Fruit fly (Drosophila melanogaster): ENCODE results near the gene CG34238.

CG34238 gene

dm6 chr3L:10628384-10628783 is 2.1 kb downstream of the CG34238 start, which contains the start of gene CG14151:
Gene CG14151, minus strand, starts transcription at chr3L:10628484.
- TF ChIP-seq pan (optimal IDR thresholded peaks at IDR 0.05) (no peak), dsf (GFP tag; optimal IDR thresholded peaks at IDR 0.05; ENCODE audit: borderline replicate concordance) (no peak), HLH106 (tag; optimal IDR thresholded peaks at IDR 0.05) (no peak), Jra (GFP tag; optimal IDR thresholded peaks at IDR 0.05) (no peak), foxo (GFP tag; optimal IDR thresholded peaks at IDR 0.05) (no peak), dl (GFP tag; optimal IDR thresholded peaks at IDR 0.05; ENCODE audit: insufficient read depth in 1 of 2, partially characterized antibody in 2 of 2) (no peak), Hnf4 (GFP tag; optimal IDR thresholded peaks at IDR 0.05) (no peak), brk (GFP tag; optimal IDR thresholded peaks at IDR 0.05) (no peak), Dfd (GFP tag; optimal IDR thresholded peaks at IDR 0.05) (no peak), h (GFP tag; optimal IDR thresholded peaks at IDR 0.05) (no peak), usp (GFP tag; optimal IDR thresholded peaks at IDR 0.05) (no peak)

dm6 chr3L:10629969-10630368 is 3.7 kb downstream of the CG34238 start, which contains the start of gene CG42536:
Gene CG42536, minus strand, starts transcription at chr3L:10630069.
- TF ChIP-seq OdsH (GFP tag; optimal IDR thresholded peaks at IDR 0.05) (no peak), jim (GFP tag; optimal IDR thresholded peaks at IDR 0.05) (no peak), N (GFP tag; optimal IDR thresholded peaks at IDR 0.05) (no peak), Hr78 (GFP tag; optimal IDR thresholded peaks at IDR 0.05) (no peak), Hr83 (GFP tag; optimal IDR thresholded peaks at IDR 0.05; ENCODE audit: poor library complexity, severe bottlenecking) (no peak), dmrt93B (GFP tag; optimal IDR thresholded peaks at IDR 0.05) (no peak), sage (GFP tag; optimal IDR thresholded peaks at IDR 0.05) (no peak)

- TF ChIP-seq Myc (optimal IDR thresholded peaks at IDR 0.05) (peak; percentile 62), Hr78 (GFP tag; optimal IDR thresholded peaks at IDR 0.05) (no peak), sage (GFP tag; optimal IDR thresholded peaks at IDR 0.05) (no peak), OdsH (GFP tag; optimal IDR thresholded peaks at IDR 0.05) (no peak), foxo (GFP tag; optimal IDR thresholded peaks at IDR 0.05) (peak in 1 of 2 experiments; percentile 5), pan (optimal IDR thresholded peaks at IDR 0.05) (no peak)
Measured at dm6 chr3L:10630885-10631359, 4.6 kb downstream of the CG34238 start, which contains the start of the genes CG42535, CG34001 and hay. Gene CG42535, minus strand, starts transcription at chr3L:10630935. Gene CG34001, plus strand, starts transcription at chr3L:10631079. Gene hay, plus strand, starts transcription at chr3L:10631079.

dm6 chr3L:10637819-10638218 is 11.5 kb downstream of the CG34238 start, which contains the start of gene Cnep1r2:
Gene Cnep1r2, plus strand, starts transcription at chr3L:10638146.
- TF ChIP-seq jim (GFP tag; optimal IDR thresholded peaks at IDR 0.05) = no peak
- TF ChIP-seq fru (GFP tag; optimal IDR thresholded peaks at IDR 0.05) = peak; percentile 88
- TF ChIP-seq brk (GFP tag; optimal IDR thresholded peaks at IDR 0.05) = no peak
- peak; percentile 29 for TF ChIP-seq CG32264 (GFP tag; optimal IDR thresholded peaks at IDR 0.05)
- no peak for TF ChIP-seq Vsx2 (GFP tag; optimal IDR thresholded peaks at IDR 0.05; ENCODE audit: partially characterized antibody)
- TF ChIP-seq rgr (GFP tag; optimal IDR thresholded peaks at IDR 0.05) = peak; percentile 93
- TF ChIP-seq Hnf4 (GFP tag; optimal IDR thresholded peaks at IDR 0.05) = peak; percentile 83
- TF ChIP-seq HLH106 (tag; optimal IDR thresholded peaks at IDR 0.05) = peak; percentile 99
- TF ChIP-seq Abd-B (GFP tag; optimal IDR thresholded peaks at IDR 0.05) = no peak
- peak; percentile 88 for TF ChIP-seq OdsH (GFP tag; optimal IDR thresholded peaks at IDR 0.05)
- peak; percentile 69 for TF ChIP-seq Rel (GFP tag; optimal IDR thresholded peaks at IDR 0.05)
- TF ChIP-seq Rel (tag; optimal IDR thresholded peaks at IDR 0.05) = peak; percentile 89
- no peak for TF ChIP-seq Dfd (GFP tag; optimal IDR thresholded peaks at IDR 0.05)
- no peak for TF ChIP-seq lola (GFP tag; optimal IDR thresholded peaks at IDR 0.05)
- TF ChIP-seq dsf (GFP tag; optimal IDR thresholded peaks at IDR 0.05; ENCODE audit: borderline replicate concordance) = peak; percentile 66
- peak; percentile 65 for TF ChIP-seq Jra (GFP tag; optimal IDR thresholded peaks at IDR 0.05)
- TF ChIP-seq Sp1 (GFP tag; optimal IDR thresholded peaks at IDR 0.05) = peak; percentile 97
- peak; percentile 64 for TF ChIP-seq sv (GFP tag; optimal IDR thresholded peaks at IDR 0.05)
- TF ChIP-seq ey (GFP tag; optimal IDR thresholded peaks at IDR 0.05) = peak; percentile 74
- TF ChIP-seq woc (GFP tag; optimal IDR thresholded peaks at IDR 0.05) = peak; percentile 77
- TF ChIP-seq Dif (GFP tag; optimal IDR thresholded peaks at IDR 0.05; ENCODE audit: partially characterized antibody) = no peak
- TF ChIP-seq Hr83 (GFP tag; optimal IDR thresholded peaks at IDR 0.05; ENCODE audit: poor library complexity, severe bottlenecking) = peak; percentile 41
- TF ChIP-seq tai (GFP tag; optimal IDR thresholded peaks at IDR 0.05) = no peak
- TF ChIP-seq CG9705 (GFP tag; optimal IDR thresholded peaks at IDR 0.05) = peak; percentile 93
- TF ChIP-seq sage (GFP tag; optimal IDR thresholded peaks at IDR 0.05) = peak; percentile 71
- TF ChIP-seq GATAd (GFP tag; optimal IDR thresholded peaks at IDR 0.05) = peak; percentile 54
- TF ChIP-seq usp (GFP tag; optimal IDR thresholded peaks at IDR 0.05) = no peak
- TF ChIP-seq pan (optimal IDR thresholded peaks at IDR 0.05) = no peak
- TF ChIP-seq Myc (optimal IDR thresholded peaks at IDR 0.05) = no peak
- TF ChIP-seq Hr78 (GFP tag; optimal IDR thresholded peaks at IDR 0.05) = no peak
- TF ChIP-seq Mio (GFP tag; optimal IDR thresholded peaks at IDR 0.05) = peak; percentile 30
- peak; percentile 93 for TF ChIP-seq dmrt93B (GFP tag; optimal IDR thresholded peaks at IDR 0.05)
- TF ChIP-seq h (GFP tag; optimal IDR thresholded peaks at IDR 0.05) = peak; percentile 83
- peak; percentile 94 for TF ChIP-seq psq (GFP tag; optimal IDR thresholded peaks at IDR 0.05)
- peak; percentile 74 for TF ChIP-seq br (GFP tag; optimal IDR thresholded peaks at IDR 0.05)
- TF ChIP-seq dl (GFP tag; optimal IDR thresholded peaks at IDR 0.05; ENCODE audit: insufficient read depth in 1 of 2, partially characterized antibody in 2 of 2) = no peak
- TF ChIP-seq foxo (GFP tag; optimal IDR thresholded peaks at IDR 0.05) = peak in 1 of 2 experiments; percentile 93
- no peak for TF ChIP-seq CrebA (GFP tag; optimal IDR thresholded peaks at IDR 0.05; ENCODE audit: borderline replicate concordance)
- TF ChIP-seq N (GFP tag; optimal IDR thresholded peaks at IDR 0.05) = no peak

Data from whole organism, wandering third instar larva.